Worm (Caenorhabditis elegans) whole organism, mixed stage, embryonic: ENCODE data around the gene C37C3.9.

Source experiments
- blmp-1 ChIP-seq: fragments of 150-350 bp; optimal IDR thresholded peaks from 2 replicates; lab custom pipeline; 2014; ENCODE audit warnings: missing biosample characterization, missing genetic modification characterization
- elt-3 ChIP-seq: fragments of 150-350 bp; optimal IDR thresholded peaks from 2 replicates; lab custom pipeline; 2014; ENCODE audit warnings: missing biosample characterization, missing genetic modification characterization
- flh-1 ChIP-seq: fragments of 200-800 bp; sonication (Bioruptor generic); optimal IDR thresholded peaks from 2 replicates; lab custom pipeline; 2018; ENCODE audit warnings: mild to moderate bottlenecking, missing genetic modification characterization, moderate library complexity, missing compliant biosample characterization
- lin-13 ChIP-seq: fragments of 150-350 bp; optimal IDR thresholded peaks from 2 replicates; lab custom pipeline; 2014; ENCODE audit warnings: missing biosample characterization, missing genetic modification characterization
- lsy-2 ChIP-seq: fragments of 150-350 bp; optimal IDR thresholded peaks from 2 replicates; lab custom pipeline; 2014; ENCODE audit warnings: missing biosample characterization, missing genetic modification characterization
- mep-1 ChIP-seq: fragments of 150-350 bp; optimal IDR thresholded peaks from 2 replicates; lab custom pipeline; 2017; ENCODE audit warnings: missing biosample characterization, missing genetic modification reagents, missing genetic modification characterization, inconsistent platforms
- nhr-12 ChIP-seq: fragments of 150-350 bp; optimal IDR thresholded peaks from 2 replicates; lab custom pipeline; 2014; ENCODE audit warnings: missing biosample characterization, missing genetic modification characterization
- nhr-28 ChIP-seq: fragments of 150-350 bp; optimal IDR thresholded peaks from 2 replicates; lab custom pipeline; 2014; ENCODE audit warnings: missing biosample characterization, missing genetic modification characterization
- nhr-76 ChIP-seq: sonication (generic microtip); optimal IDR thresholded peaks from 2 replicates; lab custom pipeline; 2017; ENCODE audit warnings: missing biosample characterization, missing genetic modification characterization
- pha-4 ChIP-seq: fragments of 150-350 bp; optimal IDR thresholded peaks from 2 replicates; lab custom pipeline; 2018; ENCODE audit warnings: missing biosample characterization, missing genetic modification reagents, missing genetic modification characterization
- snpc-4 ChIP-seq: fragments of 150-350 bp; optimal IDR thresholded peaks from 2 replicates; lab custom pipeline; 2014; ENCODE audit warnings: missing biosample characterization, missing genetic modification characterization
- unc-62 ChIP-seq: fragments of 150-350 bp; optimal IDR thresholded peaks from 2 replicates; lab custom pipeline; 2014; ENCODE audit warnings: missing biosample characterization, missing genetic modification reagents, missing genetic modification characterization
- ztf-11 ChIP-seq: fragments of 150-350 bp; optimal IDR thresholded peaks from 2 replicates; lab custom pipeline; 2014; ENCODE audit warnings: missing biosample characterization, missing genetic modification characterization

DNA sequence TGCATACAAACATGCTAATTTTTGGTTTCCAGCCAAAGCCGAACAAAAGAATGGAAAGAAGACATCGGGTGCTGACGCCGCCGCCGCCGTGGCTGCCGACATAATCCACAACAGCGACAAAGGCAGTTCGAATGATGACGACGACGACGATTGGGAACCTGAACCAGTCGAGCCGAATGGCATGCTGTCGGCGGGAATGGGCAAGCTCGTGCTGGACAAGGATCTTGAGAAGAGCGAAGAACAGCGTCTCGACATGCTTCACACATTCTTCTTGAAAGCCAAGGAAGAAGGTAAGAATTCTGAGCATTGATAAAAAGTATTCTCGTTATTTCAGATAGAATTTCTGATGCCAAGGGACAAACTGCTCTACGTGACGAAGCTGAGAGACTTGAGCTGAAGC is 2.1 kb upstream of the C37C3.9 start:
- TF ChIP-seq flh-1 (GFP tag; lab: Kevin White, UChicago) (no peak), pha-4 (no peak), nhr-28 (no peak), lin-13 (tag; lab: Kevin White, UChicago) (no peak), unc-62 (GFP tag; lab: Kevin White, UChicago) (no peak), ztf-11 (tag; lab: Kevin White, UChicago) (no peak), nhr-12 (tag; lab: Kevin White, UChicago) (no peak), elt-3 (tag; lab: Kevin White, UChicago) (no peak), snpc-4 (tag; lab: Kevin White, UChicago) (no peak), mep-1 (tag; lab: Kevin White, UChicago) (no peak), blmp-1 (tag; lab: Kevin White, UChicago) (no peak), nhr-76 (tag; lab: Kevin White, UChicago) (no peak), lsy-2 (no peak)
